Fruit fly (Drosophila melanogaster): ENCODE results near the gene CG6244.

dm6 chr3L:15844577-15844976 lies 36.5 kb downstream of the CG6244 start:
- TF ChIP-seq CG4318 (GFP tag; optimal IDR thresholded peaks at IDR 0.05) (no peak), Hr4 (GFP tag; optimal IDR thresholded peaks at IDR 0.05) (no peak), CG10631 (GFP tag; optimal IDR thresholded peaks at IDR 0.05) (no peak), CG6163 (GFP tag; IDR thresholded peaks at IDR 0.05) (no peak)
